Fruit fly (Drosophila melanogaster) whole organism, embryonic: ENCODE data around the gene Sec5.

Source experiments
- Ada2b ChIP-seq: fragments of 200-800 bp; sonication (Bioruptor generic); IDR thresholded peaks from 2 replicates; pipeline ENCODE4 v1.3.6; 2022; ENCODE audit warnings: missing biosample characterization, missing genetic modification characterization
- B-H2 ChIP-seq: fragments of 200-800 bp; sonication (Bioruptor generic); optimal IDR thresholded peaks from 2 replicates; lab custom pipeline; 2018; ENCODE audit warnings: missing biosample characterization, mild to moderate bottlenecking, missing genetic modification characterization
- Bgb ChIP-seq: fragments of 200-800 bp; sonication (Bioruptor generic); IDR thresholded peaks from 2 replicates; pipeline ENCODE4 v1.3.6; 2022; ENCODE audit warnings: missing biosample characterization, missing genetic modification characterization; ENCODE audit not compliant: partially characterized antibody
- C15 ChIP-seq: fragments of 200-800 bp; sonication (Bioruptor generic); IDR thresholded peaks from 3 replicates; pipeline ENCODE4 v1.3.6; 2022; ENCODE audit warnings: missing biosample characterization, missing genetic modification characterization
- CG1024 ChIP-seq: fragments of 200-800 bp; sonication (Bioruptor generic); IDR thresholded peaks from 2 replicates; pipeline ENCODE4 v1.3.6; 2022; ENCODE audit warnings: missing biosample characterization, missing genetic modification characterization
- CG10959 ChIP-seq: fragments of 200-800 bp; sonication (Bioruptor generic); IDR thresholded peaks from 2 replicates; pipeline ENCODE4 v1.3.6; 2022; ENCODE audit warnings: missing biosample characterization, missing genetic modification characterization
- CG11247 ChIP-seq: fragments of 200-800 bp; sonication (Bioruptor generic); IDR thresholded peaks from 2 replicates; pipeline ENCODE4 v1.3.6; 2022; ENCODE audit warnings: missing biosample characterization, missing genetic modification characterization
- CG11696 ChIP-seq: fragments of 200-800 bp; sonication (Bioruptor generic); IDR thresholded peaks from 2 replicates; pipeline ENCODE4 v1.3.6; 2022; ENCODE audit warnings: missing biosample characterization, missing genetic modification characterization
- CG12219 ChIP-seq: fragments of 200-800 bp; sonication (Bioruptor generic); optimal IDR thresholded peaks from 3 replicates; lab custom pipeline; 2018; ENCODE audit warnings: missing biosample characterization, mild to moderate bottlenecking, missing genetic modification characterization
- CG13775 ChIP-seq: fragments of 200-800 bp; sonication (Bioruptor generic); optimal IDR thresholded peaks from 3 replicates; lab custom pipeline; 2017; ENCODE audit warnings: missing biosample characterization, mild to moderate bottlenecking, missing genetic modification characterization
- CG14050 ChIP-seq: fragments of 200-800 bp; sonication (Bioruptor generic); IDR thresholded peaks from 3 replicates; pipeline ENCODE4 v1.3.6; 2022; ENCODE audit warnings: missing biosample characterization, missing genetic modification characterization
- CG14667 ChIP-seq: fragments of 200-800 bp; sonication (Bioruptor generic); IDR thresholded peaks from 2 replicates; pipeline ENCODE4 v1.3.6; 2022; ENCODE audit warnings: missing biosample characterization, missing genetic modification characterization
- CG15696 ChIP-seq: fragments of 200-800 bp; sonication (Bioruptor generic); optimal IDR thresholded peaks from 2 replicates; lab custom pipeline; 2019; ENCODE audit warnings: missing biosample characterization, mild to moderate bottlenecking, missing genetic modification characterization, moderate library complexity
- CG16863 ChIP-seq: fragments of 200-800 bp; sonication (Bioruptor generic); optimal IDR thresholded peaks from 3 replicates; lab custom pipeline; 2016; ENCODE audit warnings: missing biosample characterization, missing genetic modification characterization
- CG18599 ChIP-seq: fragments of 200-800 bp; sonication (Bioruptor generic); optimal IDR thresholded peaks from 3 replicates; lab custom pipeline; 2017; ENCODE audit warnings: missing biosample characterization, missing genetic modification characterization, mild to moderate bottlenecking, moderate library complexity, missing genetic modification reagents
- CG34224 ChIP-seq: fragments of 200-800 bp; sonication (Bioruptor generic); IDR thresholded peaks from 3 replicates; pipeline ENCODE4 v1.3.6; 2022; ENCODE audit warnings: missing biosample characterization, missing genetic modification characterization; ENCODE audit not compliant: partially characterized antibody
- CG4404 ChIP-seq: fragments of 200-800 bp; sonication (Bioruptor generic); IDR thresholded peaks from 2 replicates; pipeline ENCODE4 v1.3.6; 2022; ENCODE audit warnings: missing biosample characterization, missing genetic modification characterization
- CG6254 ChIP-seq: fragments of 200-800 bp; sonication (Bioruptor generic); optimal IDR thresholded peaks from 3 replicates; lab custom pipeline; 2017; ENCODE audit warnings: mild to moderate bottlenecking, missing biosample characterization, missing genetic modification reagents, missing genetic modification characterization
- CG6791 ChIP-seq: fragments of 200-800 bp; sonication (Bioruptor generic); IDR thresholded peaks from 3 replicates; pipeline ENCODE4 v1.3.6; 2022; ENCODE audit warnings: missing biosample characterization, missing genetic modification characterization; ENCODE audit not compliant: partially characterized antibody
- CG6854 ChIP-seq: fragments of 200-800 bp; sonication (Bioruptor generic); optimal IDR thresholded peaks from 3 replicates; lab custom pipeline; 2017; ENCODE audit warnings: missing biosample characterization, mild to moderate bottlenecking, missing genetic modification characterization
- CG8944 ChIP-seq: fragments of 200-800 bp; sonication (Bioruptor generic); optimal IDR thresholded peaks from 3 replicates; lab custom pipeline; 2016; ENCODE audit warnings: missing biosample characterization, missing genetic modification characterization
- CG9609 ChIP-seq: fragments of 200-800 bp; sonication (Bioruptor generic); optimal IDR thresholded peaks from 3 replicates; lab custom pipeline; 2016; ENCODE audit warnings: missing biosample characterization, missing genetic modification characterization
- Dip2 ChIP-seq: fragments of 200-800 bp; sonication (Bioruptor generic); IDR thresholded peaks from 2 replicates; pipeline ENCODE4 v1.3.6; 2022; ENCODE audit warnings: missing biosample characterization, missing genetic modification characterization
- ERR ChIP-seq: fragments of 200-800 bp; sonication (Bioruptor generic); optimal IDR thresholded peaks from 2 replicates; lab custom pipeline; 2016; ENCODE audit warnings: missing biosample characterization, missing genetic modification characterization
- Elba2 ChIP-seq: fragments of 200-800 bp; sonication (Bioruptor generic); optimal IDR thresholded peaks from 3 replicates; lab custom pipeline; 2016; ENCODE audit warnings: missing biosample characterization, missing genetic modification characterization
- HLH54F ChIP-seq: fragments of 200-800 bp; sonication (Bioruptor generic); optimal IDR thresholded peaks from 3 replicates; lab custom pipeline; 2016; ENCODE audit warnings: missing biosample characterization, missing genetic modification characterization
- NC2α ChIP-seq: fragments of 200-800 bp; sonication (Bioruptor generic); optimal IDR thresholded peaks from 2 replicates; lab custom pipeline; 2016; ENCODE audit warnings: missing biosample characterization, missing genetic modification characterization
- PHDP ChIP-seq: fragments of 200-800 bp; sonication (Bioruptor generic); optimal IDR thresholded peaks from 3 replicates; lab custom pipeline; 2018; ENCODE audit warnings: missing biosample characterization, mild to moderate bottlenecking, missing genetic modification characterization, moderate library complexity
- Ravus ChIP-seq: fragments of 200-800 bp; sonication (Bioruptor generic); IDR thresholded peaks from 2 replicates; pipeline ENCODE4 v1.3.6; 2022; ENCODE audit warnings: missing biosample characterization, missing genetic modification characterization
- Xbp1 ChIP-seq: fragments of 200-800 bp; sonication (Bioruptor generic); optimal IDR thresholded peaks from 3 replicates; lab custom pipeline; 2016; ENCODE audit warnings: missing biosample characterization, mild to moderate bottlenecking, missing genetic modification characterization
- ase ChIP-seq: fragments of 200-800 bp; sonication (Bioruptor generic); IDR thresholded peaks from 3 replicates; pipeline ENCODE4 v1.3.6; 2022; ENCODE audit warnings: missing biosample characterization, missing genetic modification characterization
- ash1 ChIP-seq: fragments of 200-800 bp; sonication (Bioruptor generic); optimal IDR thresholded peaks from 2 replicates; lab custom pipeline; 2018; ENCODE audit warnings: missing biosample characterization, mild to moderate bottlenecking, missing genetic modification characterization
- bsh ChIP-seq, 2 experiments: fragments of 200-800 bp; sonication (Bioruptor generic); optimal IDR thresholded peaks; 2 replicates each; lab custom pipeline; 2017 to 2018; ENCODE audit warnings: mild to moderate bottlenecking in 2 of 2, missing biosample characterization in 2 of 2, missing genetic modification characterization in 2 of 2, moderate library complexity in 1 of 2
- dmrt11E ChIP-seq: fragments of 200-800 bp; sonication (Bioruptor generic); optimal IDR thresholded peaks from 3 replicates; lab custom pipeline; 2018; ENCODE audit warnings: missing biosample characterization, mild to moderate bottlenecking, missing genetic modification characterization, moderate library complexity
- eve ChIP-seq, 2 experiments: fragments of >200 bp; optimal IDR thresholded peaks; 2 replicates each; lab custom pipeline; 2017; ENCODE audit warnings: missing biosample characterization in 2 of 2, missing genetic modification characterization in 2 of 2
- gce ChIP-seq: fragments of 200-800 bp; sonication (Bioruptor generic); IDR thresholded peaks from 3 replicates; pipeline ENCODE4 v1.3.6; 2022; ENCODE audit warnings: missing biosample characterization, missing genetic modification characterization
- gcm ChIP-seq: fragments of 200-800 bp; sonication (Bioruptor generic); optimal IDR thresholded peaks from 2 replicates; lab custom pipeline; 2019; ENCODE audit warnings: missing biosample characterization, mild to moderate bottlenecking, missing genetic modification characterization, moderate library complexity
- grau ChIP-seq: fragments of 200-800 bp; optimal IDR thresholded peaks from 3 replicates; lab custom pipeline; 2019; ENCODE audit warnings: missing biosample characterization, mild to moderate bottlenecking, missing genetic modification characterization, moderate library complexity
- hth ChIP-seq: fragments of >200 bp; optimal IDR thresholded peaks from 2 replicates; lab custom pipeline; 2017; ENCODE audit warnings: inconsistent platforms
- lilli ChIP-seq: fragments of 200-800 bp; sonication (Bioruptor generic); optimal IDR thresholded peaks from 3 replicates; lab custom pipeline; 2016; ENCODE audit warnings: missing biosample characterization, missing genetic modification characterization
- mirr ChIP-seq: fragments of 200-800 bp; sonication (Bioruptor generic); optimal IDR thresholded peaks from 3 replicates; lab custom pipeline; 2018; ENCODE audit warnings: missing biosample characterization, mild to moderate bottlenecking, missing genetic modification characterization
- nerfin-1 ChIP-seq: fragments of 200-800 bp; sonication (Bioruptor generic); optimal IDR thresholded peaks from 3 replicates; lab custom pipeline; 2019; ENCODE audit warnings: missing biosample characterization, mild to moderate bottlenecking, missing genetic modification characterization, moderate library complexity
- odd ChIP-seq: fragments of 200-800 bp; sonication (Bioruptor generic); optimal IDR thresholded peaks from 2 replicates; lab custom pipeline; 2017; ENCODE audit warnings: missing biosample characterization, mild to moderate bottlenecking, missing genetic modification characterization
- peb ChIP-seq: fragments of 200-800 bp; sonication (Bioruptor generic); IDR thresholded peaks from 2 replicates; pipeline ENCODE4 v1.3.6; 2022; ENCODE audit warnings: missing biosample characterization, missing genetic modification characterization
- pfk ChIP-seq: fragments of 200-800 bp; sonication (Bioruptor generic); optimal IDR thresholded peaks from 2 replicates; lab custom pipeline; 2018; ENCODE audit warnings: missing biosample characterization, mild to moderate bottlenecking, missing genetic modification characterization, moderate library complexity
- pho ChIP-seq: fragments of 200-800 bp; sonication (Bioruptor generic); optimal IDR thresholded peaks from 2 replicates; lab custom pipeline; 2016; ENCODE audit warnings: missing biosample characterization, missing genetic modification characterization
- run ChIP-seq: fragments of 200-800 bp; sonication (Bioruptor generic); optimal IDR thresholded peaks from 3 replicates; lab custom pipeline; 2018; ENCODE audit warnings: missing biosample characterization, mild to moderate bottlenecking, missing genetic modification characterization
- tx ChIP-seq: fragments of 200-800 bp; sonication (Bioruptor generic); optimal IDR thresholded peaks from 2 replicates; lab custom pipeline; 2016; ENCODE audit warnings: missing biosample characterization, missing genetic modification characterization
- vnd ChIP-seq: fragments of 200-800 bp; sonication (Bioruptor generic); IDR thresholded peaks from 3 replicates; pipeline ENCODE4 v1.3.6; 2022; ENCODE audit warnings: missing biosample characterization, missing genetic modification characterization; ENCODE audit not compliant: partially characterized antibody

The Sec5 gene

dm6 chr2L:3476399-3477056 is 19.4 kb downstream of the Sec5 start (continued):
- TF ChIP-seq CG6854 (GFP tag; lab: Kevin White, UChicago) = no peak
- no peak for TF ChIP-seq eve (GFP tag; optimal IDR thresholded peaks at IDR 0.05; lab: Kevin White, UChicago)
- 0 out of 3 replicates have a peak, but pooled peaks have one; percentile 22 for TF ChIP-seq CG6791 (GFP tag; lab: Robert Waterston, UW)
- TF ChIP-seq NC2α = no peak
- TF ChIP-seq peb (GFP tag; lab: Robert Waterston, UW) = no peak
- no peak for TF ChIP-seq CG13775
- TF ChIP-seq CG12219 = no peak
- TF ChIP-seq ERR = no peak
- TF ChIP-seq CG18599 (GFP tag; lab: Kevin White, UChicago) = no peak
- TF ChIP-seq CG11696 (GFP tag; lab: Robert Waterston, UW) = no peak
- no peak for TF ChIP-seq Elba2 (GFP tag; lab: Kevin White, UChicago)
- no peak for TF ChIP-seq ase (GFP tag; lab: Robert Waterston, UW)
- TF ChIP-seq Dip2 (GFP tag; lab: Robert Waterston, UW) = no peak
- no peak for TF ChIP-seq lilli
- TF ChIP-seq Bgb = no peak
- TF ChIP-seq hth (lab: Kevin White, UChicago) = no peak
- TF ChIP-seq CG8944 = no peak
- no peak for TF ChIP-seq pfk
- no peak for TF ChIP-seq gce (GFP tag; lab: Robert Waterston, UW)
- TF ChIP-seq CG34224 (GFP tag; lab: Robert Waterston, UW) = peak; percentile 38; the same call in 1 of the 3 replicates
- TF ChIP-seq CG14667 (GFP tag; lab: Robert Waterston, UW) = no peak
- TF ChIP-seq HLH54F (GFP tag; lab: Kevin White, UChicago) = no peak
- no peak for TF ChIP-seq CG1024 (GFP tag; lab: Robert Waterston, UW)
- TF ChIP-seq PHDP (tag; lab: Kevin White, UChicago) = no peak

dm6 chr2L:3477057-3477755 is 20.1 kb downstream of the Sec5 start:
- TF ChIP-seq gcm (GFP tag; lab: Kevin White, UChicago) (no peak), CG14050 (GFP tag; lab: Robert Waterston, UW) (no peak), mirr (GFP tag; lab: Kevin White, UChicago) (no peak), pfk (no peak), hth (lab: Kevin White, UChicago) (no peak), run (no peak), Ravus (GFP tag; lab: Robert Waterston, UW) (no peak), vnd (no peak), CG9609 (peak; percentile 44), CG14667 (GFP tag; lab: Robert Waterston, UW) (no peak), nerfin-1 (tag; lab: Kevin White, UChicago) (no peak), B-H2 (peak; percentile 53), dmrt11E (tag; lab: Kevin White, UChicago) (no peak), ash1 (no peak), CG4404 (GFP tag; lab: Robert Waterston, UW) (no peak), pho (GFP tag; lab: Kevin White, UChicago) (no peak), bsh (GFP tag; optimal IDR thresholded peaks at IDR 0.05; lab: Kevin White, UChicago) (peak; percentile 13 to 28), CG15696 (no peak), grau (tag; lab: Kevin White, UChicago) (peak; percentile 56), eve (GFP tag; optimal IDR thresholded peaks at IDR 0.05; lab: Kevin White, UChicago) (no peak), C15 (GFP tag; lab: Robert Waterston, UW) (no peak), Xbp1 (peak; percentile 32), odd (no peak), CG10959 (no peak), CG6254 (GFP tag; lab: Kevin White, UChicago) (no peak), Ada2b (GFP tag; lab: Robert Waterston, UW) (peak; percentile 23; the same call in 1 of the 2 replicates), tx (GFP tag; lab: Kevin White, UChicago) (peak; percentile 37), CG16863 (GFP tag; lab: Kevin White, UChicago) (peak; percentile 4), CG11247 (GFP tag; lab: Robert Waterston, UW) (no peak)
